Worm (Caenorhabditis elegans): ENCODE data around the gene paf-2.

Gene paf-2

ce11 chrX:4303200-4303599 is 5.7 kb upstream of the paf-2 start:
- TF ChIP-seq W03F9.2 (tag; optimal IDR thresholded peaks at IDR 0.05), result no peak
- TF ChIP-seq him-1 (tag; optimal IDR thresholded peaks at IDR 0.05), result no peak
- TF ChIP-seq dao-5 (tag; optimal IDR thresholded peaks at IDR 0.05), result no peak

- TF ChIP-seq dao-5 (tag; optimal IDR thresholded peaks at IDR 0.05), result no peak
- TF ChIP-seq W03F9.2 (tag; optimal IDR thresholded peaks at IDR 0.05), result no peak
- no peak for TF ChIP-seq him-1 (tag; optimal IDR thresholded peaks at IDR 0.05)
These were observed 1.6 kb downstream of the paf-2 start for ce11 chrX:4295917-4296316.

- TF ChIP-seq dao-5 (tag; optimal IDR thresholded peaks at IDR 0.05) (no peak), him-1 (tag; optimal IDR thresholded peaks at IDR 0.05) (no peak), W03F9.2 (tag; optimal IDR thresholded peaks at IDR 0.05) (no peak)
These were observed 2.6 kb downstream of the paf-2 start for ce11 chrX:4294957-4295356.

- TF ChIP-seq dao-5 (tag; optimal IDR thresholded peaks at IDR 0.05) (no peak), him-1 (tag; optimal IDR thresholded peaks at IDR 0.05) (no peak), W03F9.2 (tag; optimal IDR thresholded peaks at IDR 0.05) (no peak)
These were observed 7.7 kb downstream of the paf-2 start for ce11 chrX:4289805-4290204.

ce11 chrX:4285669-4286174 is 11.8 kb downstream of the paf-2 start, which contains the start of gene cka-2:
cka-2 (plus strand) TSS chrX:4286124.
- no peak for TF ChIP-seq W03F9.2 (tag; optimal IDR thresholded peaks at IDR 0.05)
- TF ChIP-seq dao-5 (tag; optimal IDR thresholded peaks at IDR 0.05), result no peak
- TF ChIP-seq him-1 (tag; optimal IDR thresholded peaks at IDR 0.05), result no peak

ce11 chrX:4284470-4284869 is 13.1 kb downstream of the paf-2 start:
- TF ChIP-seq dao-5 (tag; optimal IDR thresholded peaks at IDR 0.05) (no peak), W03F9.2 (tag; optimal IDR thresholded peaks at IDR 0.05) (no peak), him-1 (tag; optimal IDR thresholded peaks at IDR 0.05) (no peak)

ce11 chrX:4283989-4284388 is 13.6 kb downstream of the paf-2 start, which contains the start of gene ets-10:
ets-10 (plus strand) TSS chrX:4284189.
- no peak for TF ChIP-seq W03F9.2 (tag; optimal IDR thresholded peaks at IDR 0.05)
- TF ChIP-seq dao-5 (tag; optimal IDR thresholded peaks at IDR 0.05), result no peak
- no peak for TF ChIP-seq him-1 (tag; optimal IDR thresholded peaks at IDR 0.05)

- no peak for TF ChIP-seq him-1 (tag; optimal IDR thresholded peaks at IDR 0.05)
- no peak for TF ChIP-seq W03F9.2 (tag; optimal IDR thresholded peaks at IDR 0.05)
- no peak for TF ChIP-seq dao-5 (tag; optimal IDR thresholded peaks at IDR 0.05)
These were observed 15.2 kb downstream of the paf-2 start, which contains the start of gene C52B9.19 for ce11 chrX:4282380-4282779. C52B9.19 (plus strand) TSS chrX:4282555.

- TF ChIP-seq him-1 (tag; optimal IDR thresholded peaks at IDR 0.05), result no peak
These were observed 18.2 kb downstream of the paf-2 start, which contains the start of the genes twk-28 and ets-9 for ce11 chrX:4279294-4279782. twk-28 (minus strand) TSS chrX:4279344. ets-9 (plus strand) TSS chrX:4279703.

ce11 chrX:4274116-4274515 is 23.4 kb downstream of the paf-2 start, which contains the start of gene mec-18:
mec-18 (minus strand) TSS chrX:4274216.
- TF ChIP-seq W03F9.2 (tag; optimal IDR thresholded peaks at IDR 0.05) (no peak), dao-5 (tag; optimal IDR thresholded peaks at IDR 0.05) (no peak), him-1 (tag; optimal IDR thresholded peaks at IDR 0.05) (no peak)

ce11 chrX:4273614-4274013 is 23.9 kb downstream of the paf-2 start, which contains the start of gene C52B9.10:
C52B9.10 (plus strand) TSS chrX:4273914.
- no peak for TF ChIP-seq W03F9.2 (tag; optimal IDR thresholded peaks at IDR 0.05)
- no peak for TF ChIP-seq dao-5 (tag; optimal IDR thresholded peaks at IDR 0.05)
- no peak for TF ChIP-seq him-1 (tag; optimal IDR thresholded peaks at IDR 0.05)

ce11 chrX:4268396-4268795 is 29.1 kb downstream of the paf-2 start:
- no peak for TF ChIP-seq W03F9.2 (tag; optimal IDR thresholded peaks at IDR 0.05)
- TF ChIP-seq dao-5 (tag; optimal IDR thresholded peaks at IDR 0.05), result no peak
- TF ChIP-seq him-1 (tag; optimal IDR thresholded peaks at IDR 0.05), result no peak

ce11 chrX:4266178-4266931 is 31.2 kb downstream of the paf-2 start:
- TF ChIP-seq him-1 (tag; optimal IDR thresholded peaks at IDR 0.05), result no peak

ce11 chrX:4265283-4265907 is 32.1 kb downstream of the paf-2 start, which contains the start of gene coel-1:
coel-1 (plus strand) TSS chrX:4265663.
- TF ChIP-seq W03F9.2 (tag; optimal IDR thresholded peaks at IDR 0.05), result no peak
- no peak for TF ChIP-seq dao-5 (tag; optimal IDR thresholded peaks at IDR 0.05)
- no peak for TF ChIP-seq him-1 (tag; optimal IDR thresholded peaks at IDR 0.05)
